Fruit fly (Drosophila melanogaster) whole organism, adult: ENCODE results near the gene TAF1B.

Experiments
- CG12768 ChIP-seq: fragments of 200-800 bp; sonication (Bioruptor generic); optimal IDR thresholded peaks from 2 replicates; lab custom pipeline; 2017; ENCODE audit warnings: missing biosample characterization, missing genetic modification characterization, mild to moderate bottlenecking, moderate library complexity, missing genetic modification reagents
- CG1620 ChIP-seq: fragments of 200-800 bp; sonication (Bioruptor generic); optimal IDR thresholded peaks from 2 replicates; lab custom pipeline; 2016; ENCODE audit warnings: missing biosample characterization, missing genetic modification characterization
- CG5204 ChIP-seq: fragments of 200-800 bp; sonication (Bioruptor generic); optimal IDR thresholded peaks from 2 replicates; lab custom pipeline; 2016; ENCODE audit warnings: missing biosample characterization, missing genetic modification characterization
- CG7045 ChIP-seq: fragments of 200-800 bp; sonication (Bioruptor generic); optimal IDR thresholded peaks from 2 replicates; lab custom pipeline; 2017; ENCODE audit warnings: missing biosample characterization, mild to moderate bottlenecking, missing genetic modification characterization
- CG7101 ChIP-seq: fragments of 200-800 bp; sonication (Bioruptor generic); optimal IDR thresholded peaks from 2 replicates; lab custom pipeline; 2018; ENCODE audit warnings: missing biosample characterization, mild to moderate bottlenecking, missing genetic modification characterization, moderate library complexity
- Clk ChIP-seq: fragments of 200-800 bp; sonication (Bioruptor generic); optimal IDR thresholded peaks from 2 replicates; lab custom pipeline; 2017; ENCODE audit warnings: missing biosample characterization, missing genetic modification characterization
- Crg-1 ChIP-seq: fragments of 200-800 bp; sonication (Bioruptor generic); optimal IDR thresholded peaks from 2 replicates; lab custom pipeline; 2016; ENCODE audit warnings: missing biosample characterization, missing genetic modification characterization
- Hr96 ChIP-seq: fragments of 200-800 bp; sonication (Bioruptor generic); optimal IDR thresholded peaks from 2 replicates; lab custom pipeline; 2016; ENCODE audit warnings: missing biosample characterization, missing genetic modification characterization
- bab1 ChIP-seq: fragments of 200-800 bp; sonication (Bioruptor generic); optimal IDR thresholded peaks from 3 replicates; lab custom pipeline; 2019; ENCODE audit warnings: missing biosample characterization, mild to moderate bottlenecking, missing genetic modification characterization, moderate library complexity
- cic ChIP-seq: fragments of 200-800 bp; sonication (Bioruptor generic); optimal IDR thresholded peaks from 2 replicates; lab custom pipeline; 2017; ENCODE audit warnings: missing biosample characterization, mild to moderate bottlenecking, missing genetic modification characterization, moderate library complexity
- cnc ChIP-seq, 2 experiments: fragments of >200 bp; optimal IDR thresholded peaks; 2 replicates each; lab custom pipeline; 2017
- pad ChIP-seq: fragments of 200-800 bp; sonication (Bioruptor generic); optimal IDR thresholded peaks from 3 replicates; lab custom pipeline; 2017; ENCODE audit warnings: missing biosample characterization, missing genetic modification characterization, mild to moderate bottlenecking, moderate library complexity, missing genetic modification reagents
- tj ChIP-seq: fragments of 200-800 bp; sonication (Bioruptor generic); optimal IDR thresholded peaks from 3 replicates; lab custom pipeline; 2017; ENCODE audit warnings: missing biosample characterization, mild to moderate bottlenecking, missing genetic modification characterization, moderate library complexity
- toe ChIP-seq: fragments of 200-800 bp; sonication (Bioruptor generic); optimal IDR thresholded peaks from 2 replicates; lab custom pipeline; 2016; ENCODE audit warnings: missing biosample characterization, missing genetic modification characterization

dm6 chr3R:10150555-10150954 is 6.6 kb upstream of the TAF1B start:
- TF ChIP-seq CG1620 (no peak), Hr96 (no peak), cnc (optimal IDR thresholded peaks at IDR 0.05; lab: Kevin White, UChicago) (no peak), pad (no peak), CG7045 (GFP tag; lab: Kevin White, UChicago) (no peak), bab1 (GFP tag; lab: Kevin White, UChicago) (no peak), Crg-1 (GFP tag; lab: Kevin White, UChicago) (no peak), CG12768 (no peak), Clk (GFP tag; lab: Kevin White, UChicago) (no peak), CG7101 (tag; lab: Kevin White, UChicago) (no peak), cic (no peak), tj (no peak), CG5204 (GFP tag; lab: Kevin White, UChicago) (no peak), toe (GFP tag; lab: Kevin White, UChicago) (no peak)
